Fruit fly (Drosophila melanogaster) whole organism, wandering third instar larva: Measurements from ENCODE around the gene Obp8a.

Experiments used
- Abd-B ChIP-seq: fragments of >200 bp; optimal IDR thresholded peaks from 2 replicates; lab custom pipeline; 2017; ENCODE audit warnings: missing biosample characterization, missing genetic modification characterization
- Dfd ChIP-seq: fragments of >200 bp; optimal IDR thresholded peaks from 2 replicates; lab custom pipeline; 2017; ENCODE audit warnings: missing biosample characterization, missing genetic modification characterization
- Mio ChIP-seq: sonication (Bioruptor generic); optimal IDR thresholded peaks from 2 replicates; lab custom pipeline; 2016; ENCODE audit warnings: missing biosample characterization, missing genetic modification characterization
- Myc ChIP-seq: fragments of >200 bp; optimal IDR thresholded peaks from 2 replicates; lab custom pipeline; 2017
- Sp1 ChIP-seq: fragments of 200-800 bp; sonication (Bioruptor generic); optimal IDR thresholded peaks from 3 replicates; lab custom pipeline; 2019; ENCODE audit warnings: missing biosample characterization, mild to moderate bottlenecking, missing genetic modification characterization, moderate library complexity
- dmrt93B ChIP-seq: fragments of 200-800 bp; sonication (Bioruptor generic); optimal IDR thresholded peaks from 2 replicates; lab custom pipeline; 2018; ENCODE audit warnings: missing biosample characterization, mild to moderate bottlenecking, missing genetic modification characterization
- dsf ChIP-seq: sonication (Bioruptor generic); optimal IDR thresholded peaks from 2 replicates; lab custom pipeline; 2016; ENCODE audit warnings: missing biosample characterization, missing genetic modification characterization, borderline replicate concordance
- ey ChIP-seq: fragments of 200-800 bp; sonication (Bioruptor generic); optimal IDR thresholded peaks from 2 replicates; lab custom pipeline; 2016; ENCODE audit warnings: missing biosample characterization, missing genetic modification characterization
- fru ChIP-seq: fragments of 200-800 bp; sonication (Bioruptor generic); optimal IDR thresholded peaks from 3 replicates; lab custom pipeline; 2016; ENCODE audit warnings: missing biosample characterization, mild to moderate bottlenecking, missing genetic modification characterization
- h ChIP-seq: fragments of 200-800 bp; sonication (Bioruptor generic); optimal IDR thresholded peaks from 3 replicates; lab custom pipeline; 2016; ENCODE audit warnings: missing biosample characterization, mild to moderate bottlenecking, missing genetic modification characterization
- jim ChIP-seq: fragments of 175-275, 200-325 bp; sonication (Bioruptor generic); optimal IDR thresholded peaks from 2 replicates; lab custom pipeline; 2016; ENCODE audit warnings: missing biosample characterization, mild to moderate bottlenecking, missing genetic modification characterization
- lola ChIP-seq: fragments of >200 bp; optimal IDR thresholded peaks from 2 replicates; lab custom pipeline; 2017; ENCODE audit warnings: missing biosample characterization, missing genetic modification characterization
- sage ChIP-seq: fragments of 200-800 bp; sonication (Bioruptor generic); optimal IDR thresholded peaks from 2 replicates; lab custom pipeline; 2016; ENCODE audit warnings: missing biosample characterization, mild to moderate bottlenecking, missing genetic modification characterization

dm6 chrX:9191357-9191756 lies 23.3 kb upstream of the Obp8a start, which contains the start of gene CG12057:
- TF ChIP-seq dmrt93B (GFP tag; lab: Kevin White, UChicago) (no peak), dsf (no peak), jim (no peak), Dfd (GFP tag; lab: Kevin White, UChicago) (no peak), ey (GFP tag; lab: Kevin White, UChicago) (no peak), Abd-B (GFP tag; lab: Kevin White, UChicago) (no peak), h (GFP tag; lab: Kevin White, UChicago) (no peak), lola (GFP tag; lab: Kevin White, UChicago) (no peak), fru (GFP tag; lab: Kevin White, UChicago) (no peak), Myc (lab: Kevin White, UChicago) (no peak), Mio (GFP tag; lab: Kevin White, UChicago) (no peak), sage (GFP tag; lab: Kevin White, UChicago) (no peak), Sp1 (GFP tag; lab: Kevin White, UChicago) (no peak)
